Worm (Caenorhabditis elegans) whole organism, midembryonic: ENCODE results near the gene hira-1.

Experiments used
- T22C8.4 ChIP-seq: fragments of 200-800 bp; sonication (Bioruptor generic); IDR thresholded peaks from 2 replicates; pipeline ENCODE4 v1.3.6; 2022; ENCODE audit warnings: missing genetic modification characterization, missing compliant biosample characterization
- ref-1 ChIP-seq: fragments of 200-800 bp; sonication (Bioruptor generic); conservative IDR thresholded peaks from 2 replicates; pipeline ENCODE4 v1.3.6; 2022; ENCODE audit warnings: missing genetic modification reagents, missing genetic modification characterization, missing compliant biosample characterization
- tab-1 ChIP-seq: fragments of 200-800 bp; sonication (Bioruptor generic); IDR thresholded peaks from 2 replicates; pipeline ENCODE4 v1.3.6; 2022; ENCODE audit warnings: missing genetic modification characterization, missing compliant biosample characterization

DNA sequence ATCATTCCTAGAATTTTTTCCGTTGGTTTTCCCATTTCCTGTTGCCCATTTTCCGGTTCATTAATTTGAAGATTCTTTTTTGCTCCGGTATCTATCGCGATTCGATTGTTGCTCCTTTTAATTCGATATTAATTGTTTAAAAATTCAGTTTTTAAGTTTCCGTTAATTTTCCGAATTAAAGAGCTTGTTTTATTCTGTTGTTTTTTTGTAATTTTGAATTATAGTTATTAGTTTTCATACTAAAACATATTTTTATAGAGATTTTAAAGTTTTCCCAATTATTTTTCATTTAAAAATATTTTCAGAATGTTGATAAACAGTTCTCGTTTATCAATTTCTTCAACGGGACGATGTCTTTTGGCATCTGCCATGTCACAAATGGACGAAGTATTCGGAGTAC is 43.4 kb downstream of the hira-1 start, which contains the start of gene mrps-26:
- TF ChIP-seq tab-1 (GFP tag; lab: Robert Waterston, UW) = no peak
- no peak for TF ChIP-seq ref-1
- TF ChIP-seq T22C8.4 (GFP tag; lab: Robert Waterston, UW) = no peak
